Fruit fly (Drosophila melanogaster): ENCODE measurements around the gene Gr28b.

Gr28b gene

DNA sequence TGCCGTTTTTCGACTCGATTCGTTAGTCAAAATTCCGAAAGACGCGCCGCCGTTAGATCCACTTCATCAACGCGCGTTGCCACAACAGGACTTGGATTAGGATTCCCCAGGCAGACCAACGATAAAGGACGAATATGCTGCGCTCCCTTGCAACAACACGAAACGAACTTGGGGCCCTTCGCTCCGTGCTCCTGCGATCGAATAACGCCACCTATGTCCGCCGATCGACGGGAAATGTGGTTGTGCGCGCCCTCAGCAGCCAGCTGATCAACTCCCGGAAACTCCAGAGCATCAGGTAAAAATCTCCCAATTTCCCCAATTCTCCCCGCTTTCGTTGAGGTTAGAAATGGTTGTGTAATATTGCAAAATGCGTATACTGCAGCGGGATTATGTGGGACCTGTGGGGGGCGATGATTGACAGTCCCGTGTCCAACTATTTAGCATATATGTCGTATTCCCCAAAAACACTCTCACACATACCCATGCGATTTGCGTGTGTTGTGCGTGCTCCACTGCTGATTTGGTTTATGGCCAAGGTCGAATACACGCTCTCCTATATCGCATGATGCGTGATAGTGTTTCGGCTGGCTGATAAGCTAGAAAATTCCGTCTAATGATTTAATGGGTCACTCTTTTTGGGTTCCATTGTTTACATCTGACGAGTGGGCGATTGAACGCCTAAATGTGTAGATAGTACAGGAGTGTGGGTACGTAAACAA lies 34.8 kb downstream of the Gr28b start (continued):
- TF ChIP-seq CG32767 (GFP tag; IDR thresholded peaks at IDR 0.05) (no peak), gcm2 (GFP tag; optimal IDR thresholded peaks at IDR 0.05) (no peak), ato (GFP tag; IDR thresholded peaks at IDR 0.05; ENCODE audit: partially characterized antibody) (no peak), CG8388 (GFP tag; optimal IDR thresholded peaks at IDR 0.05) (no peak), cg (GFP tag; optimal IDR thresholded peaks at IDR 0.05) (peak; percentile 57), lab (GFP tag; optimal IDR thresholded peaks at IDR 0.05) (peak; percentile 43), CG3726 (GFP tag; IDR thresholded peaks at IDR 0.05) (no peak), CG1529 (GFP tag; optimal IDR thresholded peaks at IDR 0.05) (no peak), dm (GFP tag; optimal IDR thresholded peaks at IDR 0.05) (no peak), Mrtf (GFP tag; IDR thresholded peaks at IDR 0.05) (no peak), CG2889 (GFP tag; IDR thresholded peaks at IDR 0.05) (no peak), CG7271 (tag; optimal IDR thresholded peaks at IDR 0.05) (no peak), bigmax (GFP tag; optimal IDR thresholded peaks at IDR 0.05) (peak; percentile 89), CG3163 (GFP tag; optimal IDR thresholded peaks at IDR 0.05) (no peak), hkb (optimal IDR thresholded peaks at IDR 0.05) (no peak), hkb (GFP tag; IDR thresholded peaks at IDR 0.05) (no peak), kni (GFP tag; optimal IDR thresholded peaks at IDR 0.05) (peak; percentile 33), trh (GFP tag; optimal IDR thresholded peaks at IDR 0.05) (no peak), H15 (GFP tag; IDR thresholded peaks at IDR 0.05) (no peak), Lim3 (GFP tag; IDR thresholded peaks at IDR 0.05) (no peak), Pdp1 (GFP tag; optimal IDR thresholded peaks at IDR 0.05) (peak in 1 of 2 experiments; percentile 99), Dll (GFP tag; IDR thresholded peaks at IDR 0.05; ENCODE audit: partially characterized antibody) (no peak), Atf-2 (GFP tag; optimal IDR thresholded peaks at IDR 0.05) (no peak), CG4854 (GFP tag; optimal IDR thresholded peaks at IDR 0.05) (no peak), bbx (GFP tag; IDR thresholded peaks at IDR 0.05; ENCODE audit: partially characterized antibody) (0 out of 2 replicates have a peak, but pooled peaks have one; percentile 7), ttk (GFP tag; IDR thresholded peaks at IDR 0.05) (no peak), fd3F (GFP tag; optimal IDR thresholded peaks at IDR 0.05) (no peak), CG6175 (GFP tag; IDR thresholded peaks at IDR 0.05) (no peak), CG6683 (GFP tag; optimal IDR thresholded peaks at IDR 0.05) (no peak), CG34376 (GFP tag; optimal IDR thresholded peaks at IDR 0.05) (peak; percentile 85), CG17829 (tag; optimal IDR thresholded peaks at IDR 0.05) (no peak), Elba2 (GFP tag; optimal IDR thresholded peaks at IDR 0.05) (no peak), CG34422 (GFP tag; IDR thresholded peaks at IDR 0.05) (no peak; the same call in 2 of the 3 replicates), Rx (GFP tag; IDR thresholded peaks at IDR 0.05) (no peak), sd (tag; optimal IDR thresholded peaks at IDR 0.05) (peak; percentile 86), CG18599 (GFP tag; optimal IDR thresholded peaks at IDR 0.05) (peak; percentile 26), Fer3 (tag; optimal IDR thresholded peaks at IDR 0.05) (no peak), CTCF (GFP tag; optimal IDR thresholded peaks at IDR 0.05) (peak; percentile 83), CG1024 (GFP tag; IDR thresholded peaks at IDR 0.05) (no peak), CG14860 (GFP tag; IDR thresholded peaks at IDR 0.05; ENCODE audit: partially characterized antibody) (no peak), CG12769 (tag; optimal IDR thresholded peaks at IDR 0.05) (peak; percentile 81), pros (GFP tag; optimal IDR thresholded peaks at IDR 0.05) (no peak), CG6254 (GFP tag; optimal IDR thresholded peaks at IDR 0.05) (no peak), CG18262 (tag; optimal IDR thresholded peaks at IDR 0.05) (no peak), CG3847 (GFP tag; IDR thresholded peaks at IDR 0.05) (no peak), CG8089 (GFP tag; optimal IDR thresholded peaks at IDR 0.05) (no peak), CG3407 (GFP tag; optimal IDR thresholded peaks at IDR 0.05) (no peak), CG4707 (GFP tag; optimal IDR thresholded peaks at IDR 0.05) (no peak), nerfin-2 (GFP tag; IDR thresholded peaks at IDR 0.05; ENCODE audit: partially characterized antibody) (no peak), Ptx1 (GFP tag; IDR thresholded peaks at IDR 0.05) (no peak)
